Worm (Caenorhabditis elegans) whole organism, L2 larva: ENCODE data around the gene ZC262.7.

Source experiments
- gmeb-1 ChIP-seq: fragments of 150-350 bp; optimal IDR thresholded peaks from 2 replicates; lab custom pipeline; 2014; ENCODE audit warnings: missing biosample characterization, missing genetic modification characterization
- lin-11 ChIP-seq: fragments of 150-350 bp; sonication (generic microtip); optimal IDR thresholded peaks from 2 replicates; lab custom pipeline; 2014; ENCODE audit warnings: missing biosample characterization, missing genetic modification characterization, inconsistent platforms, mixed read lengths
- lin-13 ChIP-seq: fragments of 150-350 bp; optimal IDR thresholded peaks from 2 replicates; lab custom pipeline; 2014; ENCODE audit warnings: missing biosample characterization, missing genetic modification reagents, missing genetic modification characterization
- unc-39 ChIP-seq: fragments of 150-350 bp; optimal IDR thresholded peaks from 2 replicates; lab custom pipeline; 2014; ENCODE audit warnings: missing biosample characterization, missing genetic modification characterization
- ztf-1 ChIP-seq: fragments of 200-800 bp; sonication (Bioruptor generic); conservative IDR thresholded peaks from 2 replicates; pipeline ENCODE4 v1.3.6; 2022; ENCODE audit warnings: missing genetic modification characterization, missing compliant biosample characterization

DNA sequence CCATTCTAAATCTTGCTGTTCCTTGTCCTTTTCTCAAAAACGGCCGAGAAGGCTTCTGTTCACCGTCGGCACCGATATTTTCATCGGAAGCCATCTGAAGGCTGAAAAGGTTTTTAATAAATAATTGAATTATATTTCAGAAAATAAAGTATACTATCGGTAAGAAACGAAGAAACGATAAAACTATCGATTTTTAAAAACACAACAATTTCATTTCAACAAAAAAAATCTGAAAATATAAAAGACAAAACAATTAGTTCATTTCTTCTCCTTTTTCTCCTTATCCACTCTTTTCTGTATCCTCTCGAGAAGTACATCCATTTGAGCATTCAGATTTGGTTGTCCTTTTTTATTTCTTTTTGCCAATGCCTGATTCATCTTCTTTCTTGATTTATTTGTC lies 25.6 kb downstream of the ZC262.7 start, which contains the start of gene sas-4:
- TF ChIP-seq unc-39 (tag; lab: Kevin White, UChicago) (no peak), ztf-1 (no peak), lin-11 (tag; lab: Kevin White, UChicago) (no peak), lin-13 (GFP tag; lab: Kevin White, UChicago) (no peak), gmeb-1 (no peak)
